Fruit fly (Drosophila melanogaster): ENCODE data around the gene Cp38.

The Cp38 gene

DNA sequence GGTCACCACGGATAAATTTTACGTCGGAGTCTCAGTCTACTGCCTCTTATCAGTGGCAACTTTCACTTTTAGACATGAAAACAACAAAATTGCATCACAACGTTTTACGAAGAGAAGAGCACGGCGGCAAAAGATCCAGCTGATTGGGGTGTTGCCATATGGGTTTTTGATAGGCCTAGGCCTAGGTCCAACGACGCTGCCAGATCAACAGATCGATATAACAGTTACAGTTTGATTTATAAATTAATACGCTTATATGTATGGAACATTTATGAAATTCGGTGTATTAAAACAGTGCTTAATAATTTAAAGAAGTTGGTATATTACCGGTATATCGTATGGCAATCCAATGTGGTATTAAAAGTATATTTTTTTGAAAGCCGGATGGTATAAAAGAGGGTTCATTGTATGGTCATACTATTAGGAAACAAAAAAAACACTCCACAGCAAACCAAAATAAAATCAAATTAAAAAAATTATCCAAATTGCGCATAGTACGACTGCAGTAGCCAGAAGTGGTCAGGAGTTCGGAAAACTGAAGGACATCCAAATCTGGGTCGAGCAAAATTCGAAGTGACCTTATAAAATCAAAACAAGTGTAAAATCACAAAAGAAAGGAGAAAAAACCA is 44.9 kb upstream of the Cp38 start, which contains the start of gene CG1440 (continued):
- TF ChIP-seq ara (GFP tag; IDR thresholded peaks at IDR 0.05) (no peak), insv (GFP tag; optimal IDR thresholded peaks at IDR 0.05) (peak in 1 of 2 experiments; percentile 21), CG30431 (GFP tag; optimal IDR thresholded peaks at IDR 0.05) (no peak), schlank (tag; optimal IDR thresholded peaks at IDR 0.05) (no peak), lbe (GFP tag; optimal IDR thresholded peaks at IDR 0.05) (peak; percentile 41), CG1647 (GFP tag; optimal IDR thresholded peaks at IDR 0.05) (no peak), Hr39 (optimal IDR thresholded peaks at IDR 0.05) (no peak), tgo (GFP tag; IDR thresholded peaks at IDR 0.05) (no peak), Sox100B (GFP tag; optimal IDR thresholded peaks at IDR 0.05) (no peak), lmd (GFP tag; IDR thresholded peaks at IDR 0.05) (no peak), zen (tag; optimal IDR thresholded peaks at IDR 0.05) (no peak), Gsc (GFP tag; IDR thresholded peaks at IDR 0.05) (no peak), hkb (optimal IDR thresholded peaks at IDR 0.05) (no peak), hkb (GFP tag; IDR thresholded peaks at IDR 0.05) (peak; percentile 47; the same call in 1 of the 2 replicates), gcm (GFP tag; optimal IDR thresholded peaks at IDR 0.05) (no peak), CHES-1-like (GFP tag; optimal IDR thresholded peaks at IDR 0.05) (no peak), Ptx1 (GFP tag; IDR thresholded peaks at IDR 0.05) (no peak), CG7987 (GFP tag; optimal IDR thresholded peaks at IDR 0.05) (no peak), NC2α (GFP tag; optimal IDR thresholded peaks at IDR 0.05) (no peak), CG32767 (GFP tag; IDR thresholded peaks at IDR 0.05) (0 out of 2 replicates have a peak, but pooled peaks have one; percentile 24), CG13424 (tag; optimal IDR thresholded peaks at IDR 0.05) (peak; percentile 14), Sin3A (optimal IDR thresholded peaks at IDR 0.05) (peak; percentile 17), CG6272 (GFP tag; IDR thresholded peaks at IDR 0.05) (no peak), H15 (GFP tag; IDR thresholded peaks at IDR 0.05) (no peak), CG3065 (GFP tag; optimal IDR thresholded peaks at IDR 0.05) (no peak), CG7786 (GFP tag; optimal IDR thresholded peaks at IDR 0.05) (peak; percentile 11), HLH4C (GFP tag; IDR thresholded peaks at IDR 0.05; ENCODE audit: partially characterized antibody) (no peak), Jarid2 (GFP tag; optimal IDR thresholded peaks at IDR 0.05) (no peak), Dll (GFP tag; IDR thresholded peaks at IDR 0.05; ENCODE audit: partially characterized antibody) (peak; percentile 3; the same call in 1 of the 4 replicates), CG10209 (GFP tag; optimal IDR thresholded peaks at IDR 0.05) (no peak), CG11093 (GFP tag; IDR thresholded peaks at IDR 0.05) (no peak), sob (GFP tag; IDR thresholded peaks at IDR 0.05) (0 out of 2 replicates have a peak, but pooled peaks have one; percentile 34), CG15696 (tag; optimal IDR thresholded peaks at IDR 0.05) (peak; percentile 34), twi (tag; optimal IDR thresholded peaks at IDR 0.05) (no peak), fd64A (GFP tag; optimal IDR thresholded peaks at IDR 0.05) (no peak), gem (tag; optimal IDR thresholded peaks at IDR 0.05) (no peak), amos (GFP tag; IDR thresholded peaks at IDR 0.05; ENCODE audit: partially characterized antibody) (no peak; the same call in 1 of the 2 replicates), so (GFP tag; IDR thresholded peaks at IDR 0.05) (no peak), Asciz (GFP tag; optimal IDR thresholded peaks at IDR 0.05) (no peak), Camta (GFP tag; optimal IDR thresholded peaks at IDR 0.05) (no peak), HmgZ (tag; optimal IDR thresholded peaks at IDR 0.05) (peak; percentile 1), ham (GFP tag; IDR thresholded peaks at IDR 0.05) (no peak), Hr78 (GFP tag; optimal IDR thresholded peaks at IDR 0.05) (no peak), CG16813 (GFP tag; IDR thresholded peaks at IDR 0.05; ENCODE audit: partially characterized antibody) (no peak), dysf (GFP tag; IDR thresholded peaks at IDR 0.05) (no peak), ems (GFP tag; optimal IDR thresholded peaks at IDR 0.05) (no peak), ttk (GFP tag; IDR thresholded peaks at IDR 0.05) (no peak), Side (GFP tag; optimal IDR thresholded peaks at IDR 0.05) (no peak), CG30020 (tag; optimal IDR thresholded peaks at IDR 0.05) (no peak), salm (tag; optimal IDR thresholded peaks at IDR 0.05) (no peak), CG6854 (GFP tag; optimal IDR thresholded peaks at IDR 0.05) (no peak)
